Fruit fly (Drosophila melanogaster) whole organism, embryonic: ENCODE results near the gene CG6962.

Experiments
- Abd-B ChIP-seq: fragments of 200-800 bp; sonication (Bioruptor generic); optimal IDR thresholded peaks from 2 replicates; lab custom pipeline; 2018; ENCODE audit warnings: missing biosample characterization, mild to moderate bottlenecking, missing genetic modification characterization, moderate library complexity
- Antp ChIP-seq: fragments of 200-800 bp; sonication (Bioruptor generic); optimal IDR thresholded peaks from 3 replicates; lab custom pipeline; 2016; ENCODE audit warnings: missing biosample characterization, missing genetic modification characterization
- CG1792 ChIP-seq: fragments of 200-800 bp; sonication (Bioruptor generic); optimal IDR thresholded peaks from 2 replicates; lab custom pipeline; 2016; ENCODE audit warnings: missing biosample characterization, missing genetic modification characterization
- CG2889 ChIP-seq: fragments of 200-800 bp; sonication (Bioruptor generic); IDR thresholded peaks from 3 replicates; pipeline ENCODE4 v1.3.6; 2022; ENCODE audit warnings: missing biosample characterization, missing genetic modification characterization
- CG4707 ChIP-seq: fragments of 200-800 bp; sonication (Bioruptor generic); optimal IDR thresholded peaks from 2 replicates; lab custom pipeline; 2018; ENCODE audit warnings: missing biosample characterization, mild to moderate bottlenecking, missing genetic modification characterization, moderate library complexity
- ara ChIP-seq: fragments of 200-800 bp; sonication (Bioruptor generic); IDR thresholded peaks from 2 replicates; pipeline ENCODE4 v1.3.6; 2022; ENCODE audit warnings: missing biosample characterization, missing genetic modification characterization

dm6 chr3R:11877162-11877561, 5.2 kb downstream of the CG6962 start, which contains the start of gene sad:
- no peak for TF ChIP-seq CG1792
- TF ChIP-seq CG2889 (GFP tag; lab: Robert Waterston, UW), result no peak
- TF ChIP-seq Abd-B (GFP tag; lab: Kevin White, UChicago), result no peak
- TF ChIP-seq Antp, result no peak
- no peak for TF ChIP-seq ara (GFP tag; lab: Robert Waterston, UW)
- no peak for TF ChIP-seq CG4707
